Fruit fly (Drosophila melanogaster) whole organism, adult: ENCODE data around the gene CG18508.

Source experiments
- CG5204 ChIP-seq: fragments of 200-800 bp; sonication (Bioruptor generic); optimal IDR thresholded peaks from 2 replicates; lab custom pipeline; 2016; ENCODE audit warnings: missing biosample characterization, missing genetic modification characterization
- cnc ChIP-seq, 2 experiments: fragments of >200 bp; optimal IDR thresholded peaks; 2 replicates each; lab custom pipeline; 2017
- kay ChIP-seq: fragments of 200-800 bp; sonication (Bioruptor generic); peaks from one replicate; lab custom pipeline; 2016; ENCODE audit warnings: missing biosample characterization, missing genetic modification characterization, borderline replicate concordance

- TF ChIP-seq cnc (optimal IDR thresholded peaks at IDR 0.05; lab: Kevin White, UChicago), result no peak
- no peak for TF ChIP-seq kay (GFP tag; lab: Kevin White, UChicago)
- TF ChIP-seq CG5204 (GFP tag; lab: Kevin White, UChicago), result no peak
These were observed 11.2 kb downstream of the CG18508 start for dm6 chrX:3161542-3162377.
